Worm (Caenorhabditis elegans): Measurements from ENCODE around the gene F53A2.3.

DNA sequence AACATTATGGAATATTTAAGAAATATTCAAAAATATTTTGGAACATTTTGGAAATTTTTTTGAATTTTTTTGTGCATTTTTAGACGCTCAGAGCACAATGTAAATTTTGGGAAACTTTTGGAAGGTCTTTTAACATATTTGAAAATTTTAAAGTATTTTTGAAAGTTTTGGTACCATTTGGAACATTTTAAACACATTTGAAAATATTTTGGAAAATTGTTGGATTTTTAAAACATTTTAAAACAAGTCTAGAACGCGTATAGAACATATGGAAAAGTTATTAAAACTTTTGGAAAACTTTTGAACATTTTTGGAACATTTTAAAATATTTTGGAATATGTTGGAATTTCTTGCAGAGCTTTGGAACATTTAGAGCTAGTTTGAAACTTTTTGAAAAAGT, 5.8 kb downstream of the F53A2.3 start, which contains the start of gene sdz-20:
- TF ChIP-seq dpff-1 (tag; optimal IDR thresholded peaks at IDR 0.05) (no peak), ama-1 (optimal IDR thresholded peaks at IDR 0.05) (no peak), ama-1 (GFP tag; optimal IDR thresholded peaks at IDR 0.05) (no peak), T07F8.4 (tag; optimal IDR thresholded peaks at IDR 0.05) (no peak), unc-130 (GFP tag; optimal IDR thresholded peaks at IDR 0.05) (no peak), F49E8.2 (tag; optimal IDR thresholded peaks at IDR 0.05; ENCODE audit: insufficient read depth) (no peak), K12H6.12 (tag; optimal IDR thresholded peaks at IDR 0.05) (no peak), die-1 (tag; optimal IDR thresholded peaks at IDR 0.05) (no peak), bed-2 (GFP tag; IDR thresholded peaks at IDR 0.05) (no peak), snpc-3.4 (tag; optimal IDR thresholded peaks at IDR 0.05) (no peak), snpc-4 (GFP tag; optimal IDR thresholded peaks at IDR 0.05) (no peak), snpc-4 (tag; optimal IDR thresholded peaks at IDR 0.05) (no peak)

All from whole organism, young adult.